Fruit fly (Drosophila melanogaster): ENCODE data around the gene Reph.

Reph gene

DNA sequence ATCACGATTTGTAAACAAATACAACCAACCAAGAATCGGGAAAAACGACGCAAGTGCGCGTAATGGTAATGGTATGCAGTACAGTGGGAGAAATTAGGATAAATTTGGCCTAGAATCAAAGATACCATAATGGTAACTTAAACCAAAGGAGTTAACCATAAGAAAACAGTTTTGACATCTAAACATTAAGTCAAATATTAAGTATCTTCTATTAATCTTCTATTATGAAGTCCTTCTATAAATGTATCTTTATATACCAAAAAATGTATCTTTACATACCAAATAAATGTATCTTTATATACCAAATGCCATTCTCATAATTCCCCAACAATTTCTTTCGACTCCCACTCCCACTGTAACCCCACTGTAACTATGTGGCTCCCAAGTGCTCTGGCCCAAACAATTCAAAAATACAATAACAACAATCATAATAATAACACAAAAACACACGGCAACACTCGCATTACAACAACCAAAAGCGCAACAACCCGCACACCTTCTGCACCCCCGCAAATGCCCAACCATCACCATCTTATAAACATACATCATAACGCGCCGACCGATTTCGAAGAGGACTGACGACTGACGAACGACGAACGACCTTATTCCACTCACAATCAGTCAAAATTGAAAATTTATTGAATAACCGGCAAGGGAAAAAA lies 52.3 kb downstream of the Reph start (continued):
- TF ChIP-seq CG13894 (tag; optimal IDR thresholded peaks at IDR 0.05) (no peak), Hsf (GFP tag; optimal IDR thresholded peaks at IDR 0.05) (no peak), NfI (GFP tag; optimal IDR thresholded peaks at IDR 0.05) (no peak), zfh1 (GFP tag; IDR thresholded peaks at IDR 0.05) (no peak), CG16815 (GFP tag; optimal IDR thresholded peaks at IDR 0.05) (no peak), yki (optimal IDR thresholded peaks at IDR 0.05) (no peak), Scr (GFP tag; IDR thresholded peaks at IDR 0.05; ENCODE audit: partially characterized antibody) (no peak), CG15514 (GFP tag; optimal IDR thresholded peaks at IDR 0.05) (no peak), CG12744 (GFP tag; optimal IDR thresholded peaks at IDR 0.05) (no peak), GATAe (GFP tag; conservative IDR thresholded peaks at IDR 0.05) (no peak), slbo (GFP tag; IDR thresholded peaks at IDR 0.05) (no peak), CG42726 (GFP tag; IDR thresholded peaks at IDR 0.05; ENCODE audit: partially characterized antibody) (no peak), cg (GFP tag; optimal IDR thresholded peaks at IDR 0.05) (no peak), HLH4C (GFP tag; IDR thresholded peaks at IDR 0.05; ENCODE audit: partially characterized antibody) (no peak), oc (tag; optimal IDR thresholded peaks at IDR 0.05) (no peak), az2 (GFP tag; optimal IDR thresholded peaks at IDR 0.05) (no peak), CG10321 (GFP tag; IDR thresholded peaks at IDR 0.05) (no peak), CG12659 (GFP tag; optimal IDR thresholded peaks at IDR 0.05) (no peak), CG14667 (GFP tag; IDR thresholded peaks at IDR 0.05) (no peak), MTF-1 (GFP tag; optimal IDR thresholded peaks at IDR 0.05; ENCODE audit: borderline replicate concordance) (no peak), Hr51 (GFP tag; optimal IDR thresholded peaks at IDR 0.05) (peak in 1 of 2 experiments; percentile 36), tup (GFP tag; optimal IDR thresholded peaks at IDR 0.05) (no peak), odd (GFP tag; optimal IDR thresholded peaks at IDR 0.05) (no peak), CG6254 (GFP tag; optimal IDR thresholded peaks at IDR 0.05) (no peak), klu (GFP tag; IDR thresholded peaks at IDR 0.05) (no peak), Med (GFP tag) (no peak)

- no peak for TF ChIP-seq Rx (GFP tag; IDR thresholded peaks at IDR 0.05)
- peak; percentile 35 for TF ChIP-seq Asciz (GFP tag; optimal IDR thresholded peaks at IDR 0.05)
- TF ChIP-seq cg (GFP tag; optimal IDR thresholded peaks at IDR 0.05), result no peak
- peak in 1 of 2 experiments; percentile 31 for TF ChIP-seq Pdp1 (GFP tag; optimal IDR thresholded peaks at IDR 0.05)
- TF ChIP-seq D19A (tag; optimal IDR thresholded peaks at IDR 0.05), result peak; percentile 59
- no peak for TF ChIP-seq CG9932 (GFP tag; IDR thresholded peaks at IDR 0.05)
- no peak for TF ChIP-seq Awh (GFP tag; IDR thresholded peaks at IDR 0.05)
- TF ChIP-seq Sox100B (GFP tag; optimal IDR thresholded peaks at IDR 0.05), result peak; percentile 40
- TF ChIP-seq CoRest (tag; optimal IDR thresholded peaks at IDR 0.05), result peak; percentile 55
- peak; percentile 18 for TF ChIP-seq en (GFP tag; optimal IDR thresholded peaks at IDR 0.05)
- no peak for TF ChIP-seq zen2 (GFP tag; IDR thresholded peaks at IDR 0.05; ENCODE audit: partially characterized antibody)
- peak; percentile 49 for TF ChIP-seq CG8924 (tag; optimal IDR thresholded peaks at IDR 0.05)
- TF ChIP-seq odd (GFP tag; optimal IDR thresholded peaks at IDR 0.05), result no peak
- TF ChIP-seq da (GFP tag; optimal IDR thresholded peaks at IDR 0.05), result no peak
- TF ChIP-seq Jarid2 (GFP tag; optimal IDR thresholded peaks at IDR 0.05), result peak; percentile 7
- no peak for TF ChIP-seq CG10565 (GFP tag; optimal IDR thresholded peaks at IDR 0.05)
- peak; percentile 0 for TF ChIP-seq fd64A (GFP tag; optimal IDR thresholded peaks at IDR 0.05)
- no peak for TF ChIP-seq ERR (GFP tag; optimal IDR thresholded peaks at IDR 0.05)
- TF ChIP-seq cad (GFP tag; optimal IDR thresholded peaks at IDR 0.05), result no peak
- no peak for TF ChIP-seq NC2α (GFP tag; optimal IDR thresholded peaks at IDR 0.05)
- TF ChIP-seq CG1233 (GFP tag; optimal IDR thresholded peaks at IDR 0.05), result no peak
- TF ChIP-seq CG10267 (tag; optimal IDR thresholded peaks at IDR 0.05), result peak; percentile 61
- TF ChIP-seq pzg (GFP tag; optimal IDR thresholded peaks at IDR 0.05), result no peak
- TF ChIP-seq CG2116 (GFP tag; optimal IDR thresholded peaks at IDR 0.05), result no peak
- no peak for TF ChIP-seq CG1024 (GFP tag; IDR thresholded peaks at IDR 0.05)
- TF ChIP-seq CG17361 (GFP tag; IDR thresholded peaks at IDR 0.05), result peak; percentile 72
Measured at dm6 chr2L:3856372-3856771, 53.0 kb downstream of the Reph start.
